Worm (Caenorhabditis elegans) whole organism, L1 larva: ENCODE data around the gene F45E1.2.

Source experiments
- C04F5.9 ChIP-seq: sonication (generic microtip); optimal IDR thresholded peaks from 2 replicates; lab custom pipeline; 2016; ENCODE audit warnings: missing genetic modification characterization, missing compliant biosample characterization
- C16A3.4 ChIP-seq: fragments of 150-350 bp; optimal IDR thresholded peaks from 2 replicates; lab custom pipeline; 2014; ENCODE audit warnings: missing biosample characterization, missing genetic modification characterization
- C34B4.2 ChIP-seq: sonication (generic microtip); optimal IDR thresholded peaks from 2 replicates; lab custom pipeline; 2017; ENCODE audit warnings: mild to moderate bottlenecking, missing genetic modification characterization, missing compliant biosample characterization
- F16B12.6 ChIP-seq: fragments of 150-350 bp; optimal IDR thresholded peaks from 2 replicates; lab custom pipeline; 2014; ENCODE audit warnings: missing biosample characterization, missing genetic modification characterization
- aly-2 ChIP-seq: fragments of 150-350 bp; optimal IDR thresholded peaks from 2 replicates; lab custom pipeline; 2014; ENCODE audit warnings: missing biosample characterization, missing genetic modification characterization
- ama-1 ChIP-seq: fragments of 150-350 bp; optimal IDR thresholded peaks from 2 replicates; lab custom pipeline; 2014
- blmp-1 ChIP-seq: fragments of 150-350 bp; optimal IDR thresholded peaks from 2 replicates; lab custom pipeline; 2014; ENCODE audit warnings: missing biosample characterization, missing genetic modification characterization
- ces-1 ChIP-seq: fragments of 150-350 bp; optimal IDR thresholded peaks from 2 replicates; lab custom pipeline; 2014; ENCODE audit warnings: missing biosample characterization, missing genetic modification reagents, missing genetic modification characterization
- dpl-1 ChIP-seq, 3 experiments: fragments of 150-350 bp in 2 of 3; sonication (generic microtip) in 1 of 3; optimal IDR thresholded peaks; 2 replicates each; lab custom pipeline; 2014 to 2017; ENCODE audit warnings: missing biosample characterization in 3 of 3, missing genetic modification characterization in 3 of 3, missing genetic modification reagents in 3 of 3
- dsc-1 ChIP-seq: sonication (generic microtip); optimal IDR thresholded peaks from 2 replicates; lab custom pipeline; 2016; ENCODE audit warnings: mild to moderate bottlenecking, missing genetic modification characterization, missing compliant biosample characterization
- egl-13 ChIP-seq: sonication (generic microtip); optimal IDR thresholded peaks from 2 replicates; lab custom pipeline; 2016; ENCODE audit warnings: missing genotype, missing genetic modification reagents, missing genetic modification characterization, missing compliant biosample characterization
- elt-2 ChIP-seq: sonication (generic microtip); optimal IDR thresholded peaks from 2 replicates; lab custom pipeline; 2016; ENCODE audit warnings: missing genetic modification characterization, mild to moderate bottlenecking, inconsistent platforms, missing compliant biosample characterization, missing genetic modification reagents
- elt-3 ChIP-seq, 6 experiments: fragments of 150-350 bp in 1 of 6; sonication (generic microtip); optimal IDR thresholded peaks; 2 replicates each; lab custom pipeline; 2017 to 2018; ENCODE audit warnings: missing biosample characterization in 6 of 6, missing genetic modification characterization in 6 of 6, inconsistent platforms in 1 of 6
- ets-5 ChIP-seq: fragments of 200-800 bp; sonication (Bioruptor generic); IDR thresholded peaks from 2 replicates; pipeline ENCODE4 v1.3.6; 2022; ENCODE audit warnings: missing genetic modification characterization, missing compliant biosample characterization
- fkh-10 ChIP-seq: sonication (generic microtip); optimal IDR thresholded peaks from 2 replicates; lab custom pipeline; 2017; ENCODE audit warnings: missing biosample characterization, missing genetic modification reagents, missing genetic modification characterization
- fkh-4 ChIP-seq: sonication (generic microtip); optimal IDR thresholded peaks from 2 replicates; lab custom pipeline; 2016; ENCODE audit warnings: missing compliant biosample characterization, missing genetic modification characterization, borderline replicate concordance
- fkh-8 ChIP-seq: sonication (generic microtip); optimal IDR thresholded peaks from 2 replicates; lab custom pipeline; 2016; ENCODE audit warnings: mild to moderate bottlenecking, missing genetic modification characterization, missing compliant biosample characterization
- fos-1 ChIP-seq: fragments of 150-350 bp; optimal IDR thresholded peaks from 2 replicates; lab custom pipeline; 2014; ENCODE audit warnings: missing biosample characterization, missing genetic modification characterization
- hlh-17 ChIP-seq: fragments of 200-800 bp; sonication (Bioruptor generic); optimal IDR thresholded peaks from 2 replicates; lab custom pipeline; 2018; ENCODE audit warnings: missing genetic modification characterization, mild to moderate bottlenecking, missing compliant biosample characterization, moderate library complexity, borderline replicate concordance
- hpl-2 ChIP-seq: fragments of 150-350 bp; optimal IDR thresholded peaks from 2 replicates; lab custom pipeline; 2014; ENCODE audit warnings: missing biosample characterization, missing genetic modification reagents, missing genetic modification characterization
- irx-1 ChIP-seq: sonication (generic microtip); optimal IDR thresholded peaks from 2 replicates; lab custom pipeline; 2016; ENCODE audit warnings: missing genetic modification characterization, missing compliant biosample characterization
- jun-1 ChIP-seq: fragments of 150-350 bp; optimal IDR thresholded peaks from 2 replicates; lab custom pipeline; 2014; ENCODE audit warnings: missing biosample characterization, missing genetic modification reagents, missing genetic modification characterization
- lin-13 ChIP-seq: fragments of 150-350 bp; optimal IDR thresholded peaks from 2 replicates; lab custom pipeline; 2014; ENCODE audit warnings: missing biosample characterization, missing genetic modification reagents, missing genetic modification characterization
- lin-14 ChIP-seq: fragments of 200-800 bp; sonication (Bioruptor generic); optimal IDR thresholded peaks from 2 replicates; lab custom pipeline; 2018; ENCODE audit warnings: mild to moderate bottlenecking, missing genetic modification characterization, moderate library complexity, missing compliant biosample characterization
- lin-15B ChIP-seq: fragments of 150-350 bp; sonication (generic microtip); optimal IDR thresholded peaks from 3 replicates; lab custom pipeline; 2014; ENCODE audit warnings: missing biosample characterization, missing genetic modification characterization
- lin-35 ChIP-seq, 2 experiments: fragments of 150-350 bp; optimal IDR thresholded peaks; 2 replicates each; lab custom pipeline; 2014; ENCODE audit warnings: missing biosample characterization in 2 of 2, missing genetic modification characterization in 2 of 2, missing genetic modification reagents in 2 of 2
- lin-39 ChIP-seq: fragments of 150-350 bp; optimal IDR thresholded peaks from 2 replicates; lab custom pipeline; 2014; ENCODE audit warnings: missing biosample characterization, missing genetic modification reagents, missing genetic modification characterization
- lsy-2 ChIP-seq, 2 experiments: fragments of 150-350 bp; optimal IDR thresholded peaks; 2 replicates each; lab custom pipeline; 2014; ENCODE audit warnings: missing biosample characterization in 2 of 2, missing genetic modification characterization in 2 of 2
- mep-1 ChIP-seq: fragments of 150-350 bp; optimal IDR thresholded peaks from 2 replicates; lab custom pipeline; 2014; ENCODE audit warnings: missing biosample characterization, missing genetic modification characterization
- nhr-11 ChIP-seq: fragments of 150-350 bp; optimal IDR thresholded peaks from 2 replicates; lab custom pipeline; 2014; ENCODE audit warnings: missing biosample characterization, missing genetic modification characterization
- nhr-12 ChIP-seq: sonication (generic microtip); optimal IDR thresholded peaks from 2 replicates; lab custom pipeline; 2017; ENCODE audit warnings: missing biosample characterization, missing genetic modification characterization
- nhr-237 ChIP-seq: fragments of 150-350 bp; optimal IDR thresholded peaks from 2 replicates; lab custom pipeline; 2014; ENCODE audit warnings: missing biosample characterization, missing genetic modification characterization
- nhr-28 ChIP-seq: fragments of 150-350 bp; optimal IDR thresholded peaks from 2 replicates; lab custom pipeline; 2014; ENCODE audit warnings: missing biosample characterization, missing genetic modification characterization
- nhr-47 ChIP-seq: sonication (generic microtip); optimal IDR thresholded peaks from 2 replicates; lab custom pipeline; 2016; ENCODE audit warnings: mild to moderate bottlenecking, missing genetic modification characterization, moderate library complexity, missing compliant biosample characterization
- nhr-71 ChIP-seq: sonication (generic microtip); optimal IDR thresholded peaks from 2 replicates; lab custom pipeline; 2016; ENCODE audit warnings: mild to moderate bottlenecking, missing genetic modification characterization, moderate library complexity, missing compliant biosample characterization
- nhr-76 ChIP-seq: sonication (generic microtip); optimal IDR thresholded peaks from 2 replicates; lab custom pipeline; 2017; ENCODE audit warnings: missing biosample characterization, missing genetic modification characterization
- nhr-77 ChIP-seq: fragments of 150-350 bp; optimal IDR thresholded peaks from 2 replicates; lab custom pipeline; 2014; ENCODE audit warnings: missing biosample characterization, missing genetic modification characterization
- nhr-84 ChIP-seq: sonication (generic microtip); optimal IDR thresholded peaks from 2 replicates; lab custom pipeline; 2017; ENCODE audit warnings: missing biosample characterization, missing genetic modification characterization
- pag-3 ChIP-seq: sonication (generic microtip); optimal IDR thresholded peaks from 2 replicates; lab custom pipeline; 2017; ENCODE audit warnings: missing genetic modification characterization, mild to moderate bottlenecking, missing compliant biosample characterization, antibody characterized with exemption, borderline replicate concordance; ENCODE audit not compliant: insufficient read depth
- pax-3 ChIP-seq: fragments of 200-800 bp; sonication (Bioruptor generic); optimal IDR thresholded peaks from 2 replicates; lab custom pipeline; 2018; ENCODE audit warnings: mild to moderate bottlenecking, missing genetic modification characterization, moderate library complexity, missing compliant biosample characterization
- pqm-1 ChIP-seq: sonication (generic microtip); optimal IDR thresholded peaks from 3 replicates; lab custom pipeline; 2017; ENCODE audit warnings: missing biosample characterization, missing genetic modification characterization
- rnt-1 ChIP-seq: sonication (generic microtip); optimal IDR thresholded peaks from 2 replicates; lab custom pipeline; 2016; ENCODE audit warnings: mild to moderate bottlenecking, missing genetic modification characterization, moderate library complexity, missing compliant biosample characterization
- skn-1 ChIP-seq: fragments of 150-350 bp; optimal IDR thresholded peaks from 2 replicates; lab custom pipeline; 2014; ENCODE audit warnings: missing biosample characterization, missing genetic modification characterization
- snu-23 ChIP-seq: sonication (generic microtip); optimal IDR thresholded peaks from 2 replicates; lab custom pipeline; 2016; ENCODE audit warnings: missing genetic modification characterization, missing compliant biosample characterization
- sox-4 ChIP-seq: sonication (generic microtip); optimal IDR thresholded peaks from 2 replicates; lab custom pipeline; 2016; ENCODE audit warnings: missing genetic modification characterization, missing compliant biosample characterization
- sptf-1 ChIP-seq: fragments of 150-350 bp; optimal IDR thresholded peaks from 2 replicates; lab custom pipeline; 2014; ENCODE audit warnings: missing biosample characterization, missing genetic modification characterization
- sup-37 ChIP-seq: fragments of 200-800 bp; sonication (Bioruptor generic); optimal IDR thresholded peaks from 2 replicates; lab custom pipeline; 2018; ENCODE audit warnings: mild to moderate bottlenecking, missing genetic modification characterization, missing compliant biosample characterization
- tbx-2 ChIP-seq: sonication (generic microtip); optimal IDR thresholded peaks from 2 replicates; lab custom pipeline; 2016; ENCODE audit warnings: missing genetic modification characterization, missing compliant biosample characterization
- tlp-1 ChIP-seq: fragments of 150-350 bp; optimal IDR thresholded peaks from 2 replicates; lab custom pipeline; 2014; ENCODE audit warnings: missing biosample characterization, missing genetic modification characterization
- unc-62 ChIP-seq: fragments of 150-350 bp; optimal IDR thresholded peaks from 2 replicates; lab custom pipeline; 2014; ENCODE audit warnings: missing biosample characterization, missing genetic modification reagents, missing genetic modification characterization
- unc-98 ChIP-seq: fragments of 200-800 bp; sonication (Bioruptor generic); IDR thresholded peaks from 2 replicates; pipeline ENCODE4 v1.3.6; 2022; ENCODE audit warnings: missing genetic modification characterization, missing compliant biosample characterization
- zag-1 ChIP-seq: fragments of 150-350 bp; optimal IDR thresholded peaks from 2 replicates; lab custom pipeline; 2014; ENCODE audit warnings: missing biosample characterization, missing genetic modification characterization
- ztf-11 ChIP-seq, 2 experiments: sonication (generic microtip); optimal IDR thresholded peaks; 2 replicates each; lab custom pipeline; 2016 to 2017; ENCODE audit warnings: missing genetic modification characterization in 2 of 2, missing biosample characterization in 1 of 2, missing compliant biosample characterization in 1 of 2
- ztf-4 ChIP-seq: fragments of 150-350 bp; optimal IDR thresholded peaks from 2 replicates; lab custom pipeline; 2014; ENCODE audit warnings: missing biosample characterization, missing genetic modification characterization

F45E1.2 gene

ce11 chrX:8019665-8020064 is 16.1 kb downstream of the F45E1.2 start (continued):
- peak; percentile 92 for TF ChIP-seq snu-23 (GFP tag; lab: Kevin White, UChicago)
- peak; percentile 17 for TF ChIP-seq dsc-1 (tag; lab: Kevin White, UChicago)
- TF ChIP-seq nhr-237 (tag; lab: Kevin White, UChicago): no peak
- TF ChIP-seq C16A3.4 (tag; lab: Kevin White, UChicago): peak; percentile 80
- TF ChIP-seq tbx-2: peak; percentile 91
- TF ChIP-seq irx-1 (tag; lab: Kevin White, UChicago): peak; percentile 65
- no peak for TF ChIP-seq F16B12.6 (tag; lab: Kevin White, UChicago)
- peak; percentile 67 for TF ChIP-seq sox-4
- peak; percentile 92 for TF ChIP-seq fkh-8 (tag; lab: Kevin White, UChicago)
- peak; percentile 93 for TF ChIP-seq rnt-1
- no peak for TF ChIP-seq unc-98
- TF ChIP-seq elt-3 (tag; optimal IDR thresholded peaks at IDR 0.05; lab: Kevin White, UChicago): peak in 2 of 6 experiments; percentile 35 to 49
- peak; percentile 61 for TF ChIP-seq fos-1 (tag; lab: Kevin White, UChicago)
- no peak for TF ChIP-seq hpl-2 (GFP tag; lab: Kevin White, UChicago)
- peak; percentile 93 for TF ChIP-seq blmp-1 (tag; lab: Kevin White, UChicago)
- peak; percentile 96 for TF ChIP-seq nhr-71
- peak; percentile 80 for TF ChIP-seq jun-1 (tag; lab: Kevin White, UChicago)
- TF ChIP-seq ztf-4 (tag; lab: Kevin White, UChicago): peak; percentile 75
- TF ChIP-seq aly-2 (tag; lab: Kevin White, UChicago): no peak
- TF ChIP-seq fkh-10 (GFP tag; lab: Kevin White, UChicago): peak; percentile 83
- TF ChIP-seq sptf-1 (tag; lab: Kevin White, UChicago): no peak
- peak; percentile 86 for TF ChIP-seq nhr-47 (tag; lab: Kevin White, UChicago)
- no peak for TF ChIP-seq lin-15B
- no peak for TF ChIP-seq nhr-28
- no peak for TF ChIP-seq nhr-12
- TF ChIP-seq skn-1 (tag; lab: Kevin White, UChicago): peak; percentile 78
- no peak for TF ChIP-seq fkh-4 (tag; lab: Kevin White, UChicago)
- TF ChIP-seq dpl-1 (GFP tag; optimal IDR thresholded peaks at IDR 0.05; lab: Kevin White, UChicago): peak; percentile 22 to 45 (median 39)
- TF ChIP-seq sup-37 (GFP tag; lab: Kevin White, UChicago): peak; percentile 61
- peak; percentile 99 for TF ChIP-seq lin-14 (GFP tag; lab: Kevin White, UChicago)
- no peak for TF ChIP-seq nhr-84 (tag; lab: Kevin White, UChicago)
- TF ChIP-seq ets-5: no peak
- TF ChIP-seq elt-2 (tag; lab: Kevin White, UChicago): peak; percentile 62
- no peak for TF ChIP-seq hlh-17
- no peak for TF ChIP-seq zag-1 (tag; lab: Kevin White, UChicago)
- TF ChIP-seq C04F5.9 (tag; lab: Kevin White, UChicago): no peak
- peak; percentile 82 for TF ChIP-seq lin-13 (GFP tag; lab: Kevin White, UChicago)
- TF ChIP-seq unc-62 (GFP tag; lab: Kevin White, UChicago): no peak
- no peak for TF ChIP-seq ama-1 (lab: Kevin White, UChicago)
- TF ChIP-seq nhr-77 (tag; lab: Kevin White, UChicago): no peak
- TF ChIP-seq lin-35 (GFP tag; optimal IDR thresholded peaks at IDR 0.05; lab: Kevin White, UChicago): peak; percentile 63 to 81
- no peak for TF ChIP-seq C34B4.2 (tag; lab: Kevin White, UChicago)
- peak in 1 of 2 experiments; percentile 33 for TF ChIP-seq ztf-11 (tag; optimal IDR thresholded peaks at IDR 0.05; lab: Kevin White, UChicago)
- TF ChIP-seq pax-3 (tag; lab: Kevin White, UChicago): peak; percentile 66
- TF ChIP-seq lsy-2 (tag; optimal IDR thresholded peaks at IDR 0.05; lab: Kevin White, UChicago): peak; percentile 63 to 83
- TF ChIP-seq mep-1: peak; percentile 89
- no peak for TF ChIP-seq lin-39 (tag; lab: Kevin White, UChicago)
- peak; percentile 31 for TF ChIP-seq nhr-11 (tag; lab: Kevin White, UChicago)
- TF ChIP-seq nhr-76 (tag; lab: Kevin White, UChicago): no peak
- TF ChIP-seq ces-1: no peak
- TF ChIP-seq egl-13: peak; percentile 76
- no peak for TF ChIP-seq pqm-1 (tag; lab: Kevin White, UChicago)
- no peak for TF ChIP-seq tlp-1 (tag; lab: Kevin White, UChicago)
- TF ChIP-seq pag-3 (tag; lab: Kevin White, UChicago): no peak
